Fruit fly (Drosophila melanogaster) whole organism, embryonic: ENCODE measurements around the gene CG44838.

Source experiments
- Adf1 ChIP-seq: fragments of 200-800 bp; sonication (Bioruptor generic); IDR thresholded peaks from 2 replicates; pipeline ENCODE4 v1.3.6; 2022; ENCODE audit warnings: missing biosample characterization, missing genetic modification characterization
- B-H2 ChIP-seq: fragments of 200-800 bp; sonication (Bioruptor generic); optimal IDR thresholded peaks from 2 replicates; lab custom pipeline; 2018; ENCODE audit warnings: missing biosample characterization, mild to moderate bottlenecking, missing genetic modification characterization
- CG10209 ChIP-seq: fragments of 200-800 bp; sonication (Bioruptor generic); optimal IDR thresholded peaks from 3 replicates; lab custom pipeline; 2017; ENCODE audit warnings: missing biosample characterization, mild to moderate bottlenecking, missing genetic modification characterization, missing genetic modification reagents
- CG11093 ChIP-seq: fragments of 200-800 bp; sonication (Bioruptor generic); IDR thresholded peaks from 3 replicates; pipeline ENCODE4 v1.3.6; 2022; ENCODE audit warnings: missing biosample characterization, missing genetic modification characterization
- CG11723 ChIP-seq: fragments of 200-800 bp; sonication (Bioruptor generic); optimal IDR thresholded peaks from 2 replicates; lab custom pipeline; 2017; ENCODE audit warnings: missing biosample characterization, mild to moderate bottlenecking, missing genetic modification characterization
- CG1233 ChIP-seq: fragments of 200-800 bp; sonication (Bioruptor generic); optimal IDR thresholded peaks from 4 replicates; lab custom pipeline; 2018; ENCODE audit warnings: missing biosample characterization, mild to moderate bottlenecking, missing genetic modification characterization
- CG13287 ChIP-seq: fragments of 200-800 bp; sonication (Bioruptor generic); IDR thresholded peaks from 2 replicates; pipeline ENCODE4 v1.3.6; 2022; ENCODE audit warnings: missing biosample characterization, missing genetic modification characterization; ENCODE audit not compliant: partially characterized antibody
- CG15514 ChIP-seq: fragments of 200-800 bp; sonication (Bioruptor generic); optimal IDR thresholded peaks from 3 replicates; lab custom pipeline; 2017; ENCODE audit warnings: missing biosample characterization, missing genetic modification characterization, mild to moderate bottlenecking, moderate library complexity, missing genetic modification reagents
- CG16779 ChIP-seq: fragments of 200-800 bp; sonication (Bioruptor generic); IDR thresholded peaks from 2 replicates; pipeline ENCODE4 v1.3.6; 2022; ENCODE audit warnings: missing biosample characterization, missing genetic modification characterization
- CG17829 ChIP-seq: fragments of 200-800 bp; optimal IDR thresholded peaks from 2 replicates; lab custom pipeline; 2019; ENCODE audit warnings: missing biosample characterization, mild to moderate bottlenecking, missing genetic modification characterization, moderate library complexity
- CG2199 ChIP-seq: fragments of 200-800 bp; sonication (Bioruptor generic); IDR thresholded peaks from 3 replicates; pipeline ENCODE4 v1.3.6; 2022; ENCODE audit warnings: missing biosample characterization, missing genetic modification characterization
- CG2712 ChIP-seq: fragments of 200-800 bp; optimal IDR thresholded peaks from 3 replicates; lab custom pipeline; 2019; ENCODE audit warnings: missing biosample characterization, mild to moderate bottlenecking, missing genetic modification characterization, moderate library complexity
- CG3163 ChIP-seq: fragments of 200-800 bp; sonication (Bioruptor generic); optimal IDR thresholded peaks from 3 replicates; lab custom pipeline; 2016; ENCODE audit warnings: missing biosample characterization, missing genetic modification characterization
- CG34376 ChIP-seq: fragments of 200-800 bp; sonication (Bioruptor generic); optimal IDR thresholded peaks from 2 replicates; lab custom pipeline; 2018; ENCODE audit warnings: missing biosample characterization, mild to moderate bottlenecking, missing genetic modification characterization
- CG3726 ChIP-seq: fragments of 200-800 bp; sonication (Bioruptor generic); IDR thresholded peaks from 3 replicates; pipeline ENCODE4, ENCODE4 v1.3.6; 2022; ENCODE audit warnings: missing biosample characterization, missing genetic modification characterization
- CG3995 ChIP-seq: fragments of 200-800 bp; sonication (Bioruptor generic); optimal IDR thresholded peaks from 3 replicates; lab custom pipeline; 2016; ENCODE audit warnings: missing biosample characterization, missing genetic modification characterization
- CG4404 ChIP-seq: fragments of 200-800 bp; sonication (Bioruptor generic); IDR thresholded peaks from 2 replicates; pipeline ENCODE4 v1.3.6; 2022; ENCODE audit warnings: missing biosample characterization, missing genetic modification characterization
- CG6854 ChIP-seq: fragments of 200-800 bp; sonication (Bioruptor generic); optimal IDR thresholded peaks from 3 replicates; lab custom pipeline; 2017; ENCODE audit warnings: missing biosample characterization, mild to moderate bottlenecking, missing genetic modification characterization
- CG7839 ChIP-seq: fragments of 200-800 bp; sonication (Bioruptor generic); optimal IDR thresholded peaks from 3 replicates; lab custom pipeline; 2018; ENCODE audit warnings: missing biosample characterization, mild to moderate bottlenecking, missing genetic modification characterization, moderate library complexity
- CG8765 ChIP-seq: fragments of 200-800 bp; sonication (Bioruptor generic); IDR thresholded peaks from 2 replicates; pipeline ENCODE4 v1.3.6; 2022; ENCODE audit warnings: missing biosample characterization, missing genetic modification characterization
- CHES-1-like ChIP-seq: fragments of 200-800 bp; sonication (Bioruptor generic); optimal IDR thresholded peaks from 2 replicates; lab custom pipeline; 2016; ENCODE audit warnings: missing biosample characterization, missing genetic modification characterization
- D19B ChIP-seq: fragments of 200-800 bp; sonication (Bioruptor generic); optimal IDR thresholded peaks from 2 replicates; lab custom pipeline; 2017; ENCODE audit warnings: missing biosample characterization, mild to moderate bottlenecking, missing genetic modification characterization
- Deaf1 ChIP-seq: fragments of 200-800 bp; optimal IDR thresholded peaks from 3 replicates; lab custom pipeline; 2019; ENCODE audit warnings: missing biosample characterization, mild to moderate bottlenecking, missing genetic modification characterization, moderate library complexity
- Dek ChIP-seq: fragments of 200-800 bp; sonication (Bioruptor generic); optimal IDR thresholded peaks from 3 replicates; lab custom pipeline; 2019; ENCODE audit warnings: missing biosample characterization, mild to moderate bottlenecking, missing genetic modification characterization, moderate library complexity
- Dref ChIP-seq: fragments of 200-800 bp; sonication (Bioruptor generic); IDR thresholded peaks from 2 replicates; pipeline ENCODE4 v1.3.6; 2022; ENCODE audit warnings: missing biosample characterization, missing genetic modification characterization
- Meics ChIP-seq: fragments of 200-800 bp; sonication (Bioruptor generic); optimal IDR thresholded peaks from 2 replicates; lab custom pipeline; 2017; ENCODE audit warnings: missing biosample characterization, mild to moderate bottlenecking, missing genetic modification characterization
- NC2β ChIP-seq: fragments of 200-800 bp; sonication (Bioruptor generic); optimal IDR thresholded peaks from 2 replicates; lab custom pipeline; 2016; ENCODE audit warnings: missing biosample characterization, missing genetic modification characterization
- Opbp ChIP-seq: fragments of 200-800 bp; sonication (Bioruptor generic); IDR thresholded peaks from 3 replicates; pipeline ENCODE4 v1.3.6; 2022; ENCODE audit warnings: missing biosample characterization, missing genetic modification characterization; ENCODE audit not compliant: partially characterized antibody
- Optix ChIP-seq: fragments of 200-800 bp; sonication (Bioruptor generic); IDR thresholded peaks from 3 replicates; pipeline ENCODE4 v1.3.6; 2022; ENCODE audit warnings: missing biosample characterization, missing genetic modification characterization
- Sin3A ChIP-seq: fragments of >200 bp; optimal IDR thresholded peaks from 2 replicates; lab custom pipeline; 2018
- Sry-δ ChIP-seq: fragments of 200-800 bp; sonication (Bioruptor generic); optimal IDR thresholded peaks from 2 replicates; lab custom pipeline; 2016; ENCODE audit warnings: missing biosample characterization, missing genetic modification characterization
- YL-1 ChIP-seq: fragments of 200-800 bp; sonication (Bioruptor generic); optimal IDR thresholded peaks from 3 replicates; lab custom pipeline; 2017; ENCODE audit warnings: missing biosample characterization, mild to moderate bottlenecking, missing genetic modification characterization
- bowl ChIP-seq: fragments of 200-800 bp; sonication (Bioruptor generic); IDR thresholded peaks from 2 replicates; pipeline ENCODE4 v1.3.6; 2022; ENCODE audit warnings: missing biosample characterization, missing genetic modification characterization
- corto ChIP-seq: fragments of 200-800 bp; sonication (Bioruptor generic); optimal IDR thresholded peaks from 2 replicates; lab custom pipeline; 2016; ENCODE audit warnings: missing biosample characterization, mild to moderate bottlenecking, missing genetic modification characterization, moderate library complexity
- da ChIP-seq: fragments of 200-800 bp; sonication (Bioruptor generic); optimal IDR thresholded peaks from 2 replicates; lab custom pipeline; 2016; ENCODE audit warnings: missing biosample characterization, missing genetic modification characterization
- exex ChIP-seq: fragments of 200-800 bp; sonication (Bioruptor generic); optimal IDR thresholded peaks from 4 replicates; lab custom pipeline; 2018; ENCODE audit warnings: missing biosample characterization, mild to moderate bottlenecking, missing genetic modification characterization, moderate library complexity
- fru ChIP-seq: fragments of >200 bp; optimal IDR thresholded peaks from 2 replicates; lab custom pipeline; 2017
- gcm2 ChIP-seq: fragments of 200-800 bp; sonication (Bioruptor generic); optimal IDR thresholded peaks from 2 replicates; lab custom pipeline; 2016; ENCODE audit warnings: missing biosample characterization, missing genetic modification characterization
- grn ChIP-seq: fragments of 200-800 bp; sonication (Bioruptor generic); optimal IDR thresholded peaks from 3 replicates; lab custom pipeline; 2017; ENCODE audit warnings: missing biosample characterization, missing genetic modification characterization
- nerfin-1 ChIP-seq: fragments of 200-800 bp; sonication (Bioruptor generic); optimal IDR thresholded peaks from 3 replicates; lab custom pipeline; 2019; ENCODE audit warnings: missing biosample characterization, mild to moderate bottlenecking, missing genetic modification characterization, moderate library complexity
- onecut ChIP-seq: fragments of 200-800 bp; sonication (Bioruptor generic); IDR thresholded peaks from 2 replicates; pipeline ENCODE4 v1.3.6; 2022; ENCODE audit warnings: missing biosample characterization, missing genetic modification characterization
- pho ChIP-seq: fragments of 200-800 bp; sonication (Bioruptor generic); optimal IDR thresholded peaks from 2 replicates; lab custom pipeline; 2016; ENCODE audit warnings: missing biosample characterization, missing genetic modification characterization
- ranshi ChIP-seq: fragments of 200-800 bp; sonication (Bioruptor generic); IDR thresholded peaks from 2 replicates; pipeline ENCODE4 v1.3.6; 2022; ENCODE audit warnings: missing biosample characterization, missing genetic modification characterization
- sc ChIP-seq, 3 experiments: fragments of >200 bp in 2 of 3; fragments of 200-800 bp in 1 of 3; sonication (Bioruptor generic) in 1 of 3; optimal IDR thresholded peaks; 2 replicates in 2 of 3; 3 replicates in 1 of 3; lab custom pipeline; 2017; ENCODE audit warnings: mild to moderate bottlenecking in 1 of 3, missing biosample characterization in 1 of 3, missing genetic modification characterization in 1 of 3, missing genetic modification reagents in 1 of 3
- sens ChIP-seq: fragments of 200-800 bp; sonication (Bioruptor generic); peaks from one replicate; lab custom pipeline; 2016; ENCODE audit warnings: missing biosample characterization, missing genetic modification characterization
- sim ChIP-seq: fragments of 200-800 bp; sonication (Bioruptor generic); IDR thresholded peaks from 2 replicates; pipeline ENCODE4 v1.3.6; 2022; ENCODE audit warnings: missing biosample characterization, missing genetic modification characterization
- tin ChIP-seq: fragments of 200-800 bp; sonication (Bioruptor generic); optimal IDR thresholded peaks from 3 replicates; lab custom pipeline; 2016; ENCODE audit warnings: missing biosample characterization, missing genetic modification characterization
- zf30C ChIP-seq: fragments of 200-800 bp; sonication (Bioruptor generic); optimal IDR thresholded peaks from 3 replicates; lab custom pipeline; 2018; ENCODE audit warnings: missing biosample characterization, mild to moderate bottlenecking, missing genetic modification characterization

The CG44838 gene

dm6 chr3L:9508653-9509036 lies 47.8 kb downstream of the CG44838 start (continued):
- no peak for TF ChIP-seq sim (GFP tag; lab: Robert Waterston, UW)
- TF ChIP-seq, all 482 proteins: peak for 134

- TF ChIP-seq CG16779 (GFP tag; lab: Robert Waterston, UW) (no peak), sens (GFP tag; lab: Kevin White, UChicago) (peak; percentile 84), exex (tag; lab: Kevin White, UChicago) (peak; percentile 76), Sry-δ (peak; percentile 54), CG3995 (GFP tag; lab: Kevin White, UChicago) (peak; percentile 95), Dek (tag; lab: Kevin White, UChicago) (no peak), CG10209 (GFP tag; lab: Kevin White, UChicago) (no peak), da (GFP tag; lab: Kevin White, UChicago) (no peak), corto (GFP tag; lab: Kevin White, UChicago) (no peak), B-H2 (peak; percentile 23), CG34376 (peak; percentile 82), Optix (GFP tag; lab: Robert Waterston, UW) (0 out of 3 replicates have a peak, but pooled peaks have one; percentile 11), CG4404 (GFP tag; lab: Robert Waterston, UW) (no peak), CG11093 (no peak), Meics (GFP tag; lab: Kevin White, UChicago) (no peak), D19B (GFP tag; lab: Kevin White, UChicago) (peak; percentile 48), CG17829 (tag; lab: Kevin White, UChicago) (peak; percentile 20), grn (GFP tag; lab: Kevin White, UChicago) (peak; percentile 59), zf30C (no peak), CG7839 (peak; percentile 26), CG11723 (GFP tag; lab: Kevin White, UChicago) (no peak), Deaf1 (tag; lab: Kevin White, UChicago) (peak; percentile 52), CG1233 (GFP tag; lab: Kevin White, UChicago) (peak; percentile 56), pho (GFP tag; lab: Kevin White, UChicago) (peak; percentile 18), CG13287 (GFP tag; lab: Robert Waterston, UW) (peak; percentile 57; the same call in 1 of the 2 replicates), CG2199 (no peak), Opbp (GFP tag; lab: Robert Waterston, UW) (0 out of 3 replicates have a peak, but pooled peaks have one; percentile 7), gcm2 (no peak), CG2712 (tag; lab: Kevin White, UChicago) (peak; percentile 31), Dref (peak; percentile 67), nerfin-1 (tag; lab: Kevin White, UChicago) (peak; percentile 50), CG3726 (no peak), sc (optimal IDR thresholded peaks at IDR 0.05; lab: Kevin White, UChicago) (no peak), sc (GFP tag; optimal IDR thresholded peaks at IDR 0.05; lab: Kevin White, UChicago) (no peak), CG6854 (GFP tag; lab: Kevin White, UChicago) (no peak), fru (lab: Kevin White, UChicago) (no peak), YL-1 (GFP tag; lab: Kevin White, UChicago) (peak; percentile 60), NC2β (GFP tag; lab: Kevin White, UChicago) (peak; percentile 29), CHES-1-like (peak; percentile 33), bowl (GFP tag; lab: Robert Waterston, UW) (no peak), Sin3A (lab: Kevin White, UChicago) (peak; percentile 52), CG3163 (no peak), onecut (no peak), tin (GFP tag; lab: Kevin White, UChicago) (no peak), Adf1 (GFP tag; lab: Robert Waterston, UW) (peak; percentile 21; the same call in 1 of the 2 replicates), CG15514 (GFP tag; lab: Kevin White, UChicago) (peak; percentile 73), ranshi (0 out of 2 replicates have a peak, but pooled peaks have one; percentile 8), CG8765 (GFP tag; lab: Robert Waterston, UW) (no peak)
Observed at dm6 chr3L:9509037-9509830, 48.4 kb downstream of the CG44838 start, which contains the start of gene CG3408. CG3408 (minus strand) TSS chr3L:9509583.
